Worm (Caenorhabditis elegans) whole organism, mixed stage, embryonic: ENCODE results near the gene srz-78.
A peak's percentile ranks its signal among the peaks of the same experiment; 100 is the strongest.

ENCODE experiments used
- M03D4.4 ChIP-seq: sonication (generic microtip); optimal IDR thresholded peaks from 2 replicates; lab custom pipeline; 2017; ENCODE audit warnings: mild to moderate bottlenecking, missing genetic modification characterization, missing compliant biosample characterization
- bed-3 ChIP-seq: fragments of 200-800 bp; sonication (Bioruptor generic); optimal IDR thresholded peaks from 3 replicates; lab custom pipeline; 2018; ENCODE audit warnings: mild to moderate bottlenecking, missing genetic modification characterization, moderate library complexity, missing compliant biosample characterization
- blmp-1 ChIP-seq: fragments of 150-350 bp; optimal IDR thresholded peaks from 2 replicates; lab custom pipeline; 2014; ENCODE audit warnings: missing biosample characterization, missing genetic modification characterization
- ceh-39 ChIP-seq: fragments of 150-350 bp; optimal IDR thresholded peaks from 2 replicates; lab custom pipeline; 2014; ENCODE audit warnings: missing biosample characterization, missing genetic modification characterization
- ceh-43 ChIP-seq: fragments of 200-800 bp; sonication (Bioruptor generic); optimal IDR thresholded peaks from 2 replicates; lab custom pipeline; 2018; ENCODE audit warnings: mild to moderate bottlenecking, missing genetic modification characterization, moderate library complexity, missing compliant biosample characterization
- ceh-83 ChIP-seq: fragments of 200-800 bp; sonication (Bioruptor generic); optimal IDR thresholded peaks from 2 replicates; lab custom pipeline; 2018; ENCODE audit warnings: mild to moderate bottlenecking, missing genetic modification characterization, missing compliant biosample characterization
- ces-1 ChIP-seq: fragments of 150-350 bp; optimal IDR thresholded peaks from 2 replicates; lab custom pipeline; 2014; ENCODE audit warnings: missing biosample characterization, missing genetic modification reagents, missing genetic modification characterization
- cnd-1 ChIP-seq: fragments of 200-800 bp; sonication (Bioruptor generic); optimal IDR thresholded peaks from 2 replicates; lab custom pipeline; 2018; ENCODE audit warnings: mild to moderate bottlenecking, missing genetic modification characterization, missing compliant biosample characterization
- drap-1 ChIP-seq: fragments of 200-800 bp; sonication (Bioruptor generic); optimal IDR thresholded peaks from 3 replicates; lab custom pipeline; 2018; ENCODE audit warnings: mild to moderate bottlenecking, missing genetic modification characterization, missing compliant biosample characterization
- elt-1 ChIP-seq: sonication (generic microtip); optimal IDR thresholded peaks from 2 replicates; lab custom pipeline; 2017; ENCODE audit warnings: missing genetic modification characterization, mild to moderate bottlenecking, missing compliant biosample characterization, antibody characterized with exemption, moderate library complexity, borderline replicate concordance; ENCODE audit not compliant: insufficient read depth
- elt-3 ChIP-seq: fragments of 150-350 bp; optimal IDR thresholded peaks from 2 replicates; lab custom pipeline; 2014; ENCODE audit warnings: missing biosample characterization, missing genetic modification characterization
- flh-1 ChIP-seq: fragments of 200-800 bp; sonication (Bioruptor generic); optimal IDR thresholded peaks from 2 replicates; lab custom pipeline; 2018; ENCODE audit warnings: mild to moderate bottlenecking, missing genetic modification characterization, moderate library complexity, missing compliant biosample characterization
- ham-2 ChIP-seq: fragments of 200-800 bp; sonication (Bioruptor generic); optimal IDR thresholded peaks from 2 replicates; lab custom pipeline; 2018; ENCODE audit warnings: mild to moderate bottlenecking, missing genetic modification characterization, missing compliant biosample characterization
- hlh-1 ChIP-seq: fragments of 150-350 bp; optimal IDR thresholded peaks from 2 replicates; lab custom pipeline; 2014; ENCODE audit warnings: missing biosample characterization, missing genetic modification reagents, missing genetic modification characterization
- lin-13 ChIP-seq: fragments of 150-350 bp; optimal IDR thresholded peaks from 2 replicates; lab custom pipeline; 2014; ENCODE audit warnings: missing biosample characterization, missing genetic modification characterization
- lin-32 ChIP-seq: fragments of 200-800 bp; sonication (Bioruptor generic); optimal IDR thresholded peaks from 2 replicates; lab custom pipeline; 2018; ENCODE audit warnings: mild to moderate bottlenecking, missing genetic modification characterization, missing compliant biosample characterization
- lsy-2 ChIP-seq: fragments of 150-350 bp; optimal IDR thresholded peaks from 2 replicates; lab custom pipeline; 2014; ENCODE audit warnings: missing biosample characterization, missing genetic modification characterization
- mab-5 ChIP-seq: fragments of 150-350 bp; optimal IDR thresholded peaks from 2 replicates; lab custom pipeline; 2014; ENCODE audit warnings: missing biosample characterization, missing genetic modification characterization
- mep-1 ChIP-seq: fragments of 150-350 bp; optimal IDR thresholded peaks from 2 replicates; lab custom pipeline; 2017; ENCODE audit warnings: missing biosample characterization, missing genetic modification reagents, missing genetic modification characterization, inconsistent platforms
- mls-2 ChIP-seq: sonication (generic microtip); optimal IDR thresholded peaks from 2 replicates; lab custom pipeline; 2016; ENCODE audit warnings: mild to moderate bottlenecking, missing genetic modification characterization, moderate library complexity, missing compliant biosample characterization
- nhr-12 ChIP-seq: fragments of 150-350 bp; optimal IDR thresholded peaks from 2 replicates; lab custom pipeline; 2014; ENCODE audit warnings: missing biosample characterization, missing genetic modification characterization
- nhr-2 ChIP-seq: fragments of 150-350 bp; optimal IDR thresholded peaks from 2 replicates; lab custom pipeline; 2014; ENCODE audit warnings: missing biosample characterization, missing genetic modification characterization
- nhr-237 ChIP-seq: fragments of 150-350 bp; optimal IDR thresholded peaks from 2 replicates; lab custom pipeline; 2014; ENCODE audit warnings: missing biosample characterization, missing genetic modification characterization
- nhr-28 ChIP-seq: fragments of 150-350 bp; optimal IDR thresholded peaks from 2 replicates; lab custom pipeline; 2014; ENCODE audit warnings: missing biosample characterization, missing genetic modification characterization
- nhr-76 ChIP-seq: sonication (generic microtip); optimal IDR thresholded peaks from 2 replicates; lab custom pipeline; 2017; ENCODE audit warnings: missing biosample characterization, missing genetic modification characterization
- pha-4 ChIP-seq: fragments of 150-350 bp; optimal IDR thresholded peaks from 2 replicates; lab custom pipeline; 2018; ENCODE audit warnings: missing biosample characterization, missing genetic modification reagents, missing genetic modification characterization
- sem-2 ChIP-seq: fragments of 200-800 bp; sonication (Bioruptor generic); optimal IDR thresholded peaks from 2 replicates; lab custom pipeline; 2018; ENCODE audit warnings: mild to moderate bottlenecking, missing genetic modification characterization, missing compliant biosample characterization
- snpc-4 ChIP-seq: fragments of 150-350 bp; optimal IDR thresholded peaks from 2 replicates; lab custom pipeline; 2014; ENCODE audit warnings: missing biosample characterization, missing genetic modification characterization
- sptf-1 ChIP-seq: sonication (generic microtip); optimal IDR thresholded peaks from 2 replicates; lab custom pipeline; 2017; ENCODE audit warnings: mild to moderate bottlenecking, missing genetic modification characterization, moderate library complexity, missing compliant biosample characterization
- tbx-8 ChIP-seq: fragments of 200-800 bp; sonication (Bioruptor generic); optimal IDR thresholded peaks from 2 replicates; lab custom pipeline; 2018; ENCODE audit warnings: mild to moderate bottlenecking, missing genetic modification characterization, moderate library complexity, missing compliant biosample characterization
- unc-120 ChIP-seq: sonication (generic microtip); optimal IDR thresholded peaks from 2 replicates; lab custom pipeline; 2017; ENCODE audit warnings: missing genetic modification characterization, missing compliant biosample characterization; ENCODE audit not compliant: poor library complexity, severe bottlenecking
- unc-39 ChIP-seq: fragments of 150-350 bp; optimal IDR thresholded peaks from 2 replicates; lab custom pipeline; 2014; ENCODE audit warnings: missing biosample characterization, missing genetic modification characterization
- unc-62 ChIP-seq: fragments of 150-350 bp; optimal IDR thresholded peaks from 2 replicates; lab custom pipeline; 2014; ENCODE audit warnings: missing biosample characterization, missing genetic modification reagents, missing genetic modification characterization
- zip-8 ChIP-seq: fragments of 150-350 bp; optimal IDR thresholded peaks from 2 replicates; lab custom pipeline; 2014; ENCODE audit warnings: missing biosample characterization, missing genetic modification characterization
- ztf-11 ChIP-seq: fragments of 150-350 bp; optimal IDR thresholded peaks from 2 replicates; lab custom pipeline; 2014; ENCODE audit warnings: missing biosample characterization, missing genetic modification characterization

srz-78 gene

DNA sequence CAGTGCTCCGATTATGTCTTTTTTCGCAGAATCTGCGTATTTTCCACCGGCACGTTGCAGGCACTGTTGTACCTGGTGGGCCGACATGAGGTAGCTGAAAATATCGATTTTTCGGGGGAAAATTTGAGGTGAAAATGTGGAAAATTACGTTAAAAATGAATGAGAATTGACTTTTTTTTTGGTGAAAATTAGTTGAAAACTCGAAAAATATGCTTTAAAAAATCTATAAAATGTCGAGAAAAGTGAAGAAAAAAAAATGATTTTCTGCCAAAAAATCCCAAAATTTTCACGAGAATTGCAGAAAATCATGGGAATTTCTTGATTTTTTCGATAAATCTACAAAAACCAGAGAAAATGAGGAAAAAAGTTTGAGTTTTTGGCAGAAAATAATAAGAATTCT, 22.9 kb downstream of the srz-78 start, which contains the start of gene tsg-101:
Gene tsg-101, minus strand, starts transcription at position 101 of the 400 bp plus-strand sequence.
- TF ChIP-seq M03D4.4 = no peak
- TF ChIP-seq tbx-8 (GFP tag; lab: Kevin White, UChicago) = no peak
- TF ChIP-seq flh-1 (GFP tag; lab: Kevin White, UChicago) = no peak
- TF ChIP-seq nhr-2 (tag; lab: Kevin White, UChicago) = no peak
- TF ChIP-seq ces-1 = no peak
- no peak for TF ChIP-seq elt-1 (tag; lab: Kevin White, UChicago)
- no peak for TF ChIP-seq ceh-39
- TF ChIP-seq cnd-1 (tag; lab: Kevin White, UChicago) = no peak

DNA sequence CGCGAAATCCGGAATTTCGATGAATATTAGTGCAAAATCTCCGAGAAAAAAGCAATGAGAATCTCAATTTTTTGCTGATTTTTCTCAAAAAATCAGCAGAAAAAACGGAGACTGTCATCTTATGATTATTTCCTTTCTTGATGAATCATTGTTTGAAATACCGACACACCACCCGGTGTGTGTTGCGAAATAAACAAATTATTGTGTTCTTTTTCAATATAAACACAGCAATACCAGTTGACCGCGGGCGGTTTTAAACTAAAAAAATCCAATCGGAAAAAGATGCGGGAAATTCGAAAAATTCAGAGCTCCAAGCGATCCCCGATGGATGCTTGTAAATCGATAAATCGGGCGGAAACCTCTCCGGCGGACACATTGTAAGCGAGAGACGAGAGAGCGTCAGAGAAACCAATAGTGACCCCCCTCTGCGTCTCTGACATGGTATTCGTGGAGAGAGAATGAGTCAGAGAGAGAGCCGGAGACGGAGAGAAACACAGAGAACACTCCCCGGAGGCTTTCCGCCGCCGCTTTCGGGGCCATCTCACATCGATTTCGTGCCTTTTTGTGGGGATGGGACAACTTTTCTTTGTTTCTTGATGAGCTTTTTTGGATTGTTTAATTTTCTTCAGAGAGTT, 24.0 kb downstream of the srz-78 start:
- TF ChIP-seq tbx-8 (GFP tag; lab: Kevin White, UChicago) (no peak), M03D4.4 (no peak), nhr-76 (tag; lab: Kevin White, UChicago) (no peak), ham-2 (GFP tag; lab: Kevin White, UChicago) (peak; percentile 81), blmp-1 (tag; lab: Kevin White, UChicago) (no peak), mep-1 (tag; lab: Kevin White, UChicago) (peak; percentile 64), sptf-1 (tag; lab: Kevin White, UChicago) (no peak), pha-4 (peak; percentile 72), unc-62 (GFP tag; lab: Kevin White, UChicago) (peak; percentile 8), nhr-2 (tag; lab: Kevin White, UChicago) (peak; percentile 5), cnd-1 (tag; lab: Kevin White, UChicago) (no peak), bed-3 (GFP tag; lab: Kevin White, UChicago) (no peak), unc-39 (no peak), nhr-12 (no peak), hlh-1 (tag; lab: Kevin White, UChicago) (peak; percentile 11), ceh-83 (no peak), snpc-4 (tag; lab: Kevin White, UChicago) (no peak), ces-1 (peak; percentile 59), ztf-11 (tag; lab: Kevin White, UChicago) (no peak), mab-5 (tag; lab: Kevin White, UChicago) (no peak), lin-13 (tag; lab: Kevin White, UChicago) (no peak), sem-2 (no peak), flh-1 (GFP tag; lab: Kevin White, UChicago) (no peak), nhr-237 (tag; lab: Kevin White, UChicago) (peak; percentile 14), unc-120 (tag; lab: Kevin White, UChicago) (peak; percentile 49), nhr-28 (tag; lab: Kevin White, UChicago) (no peak), elt-3 (tag; lab: Kevin White, UChicago) (no peak), elt-1 (tag; lab: Kevin White, UChicago) (no peak), lsy-2 (tag; lab: Kevin White, UChicago) (no peak), lin-32 (GFP tag; lab: Kevin White, UChicago) (no peak), zip-8 (tag; lab: Kevin White, UChicago) (no peak), mls-2 (tag; lab: Kevin White, UChicago) (no peak), ceh-43 (no peak), drap-1 (GFP tag; lab: Kevin White, UChicago) (peak; percentile 19), ceh-39 (peak; percentile 73)

DNA sequence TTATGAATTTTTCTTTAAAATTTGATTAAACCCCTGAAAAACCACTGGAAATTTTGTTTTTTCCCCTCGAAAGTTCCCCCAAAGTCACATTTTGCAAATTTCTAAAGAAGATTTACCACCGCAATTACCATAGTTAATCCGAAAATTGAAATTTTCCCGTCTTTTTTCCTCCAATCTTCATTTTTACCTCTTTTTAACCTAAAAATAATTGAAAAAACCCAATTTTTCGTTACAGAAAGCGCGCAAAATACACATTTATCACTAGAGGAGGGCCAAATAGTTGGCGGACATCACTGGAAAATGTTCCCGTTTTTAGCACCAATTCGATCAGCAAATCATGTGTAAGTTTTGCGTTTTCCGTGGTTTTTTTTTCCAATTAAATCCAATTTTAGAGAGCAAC, 25.0 kb downstream of the srz-78 start, which contains the start of gene unc-33:
Gene unc-33, plus strand, starts transcription at position 301 of the 400 bp plus-strand sequence.
- TF ChIP-seq flh-1 (GFP tag; lab: Kevin White, UChicago) (no peak), ztf-11 (tag; lab: Kevin White, UChicago) (no peak), snpc-4 (tag; lab: Kevin White, UChicago) (no peak)

DNA sequence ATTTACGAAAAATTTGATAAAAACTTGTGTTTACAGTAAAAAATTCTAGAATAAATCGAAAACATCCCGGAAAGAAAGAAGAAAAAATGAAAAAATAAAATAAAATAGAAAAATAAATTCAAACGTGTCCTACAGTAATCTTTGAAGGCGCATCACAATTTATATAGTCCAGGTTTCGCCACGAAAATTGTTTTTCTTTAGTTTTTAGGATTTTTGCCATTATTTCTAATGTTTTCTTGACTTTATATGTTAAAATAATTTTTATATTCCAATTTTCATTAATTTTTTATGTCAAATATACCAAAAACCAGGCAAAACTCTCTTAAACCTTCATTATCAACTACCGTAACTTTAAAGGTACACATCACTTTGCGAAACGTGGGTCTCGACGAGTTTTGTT, 26.0 kb downstream of the srz-78 start:
- TF ChIP-seq drap-1 (GFP tag; lab: Kevin White, UChicago) (no peak), sptf-1 (tag; lab: Kevin White, UChicago) (no peak), cnd-1 (tag; lab: Kevin White, UChicago) (no peak), nhr-12 (no peak), nhr-76 (tag; lab: Kevin White, UChicago) (no peak), nhr-237 (tag; lab: Kevin White, UChicago) (no peak), elt-1 (tag; lab: Kevin White, UChicago) (no peak), mab-5 (tag; lab: Kevin White, UChicago) (no peak), snpc-4 (tag; lab: Kevin White, UChicago) (no peak), sem-2 (no peak), unc-120 (tag; lab: Kevin White, UChicago) (no peak), lsy-2 (tag; lab: Kevin White, UChicago) (no peak), mep-1 (tag; lab: Kevin White, UChicago) (no peak), pha-4 (no peak), lin-32 (GFP tag; lab: Kevin White, UChicago) (no peak), lin-13 (tag; lab: Kevin White, UChicago) (no peak), unc-62 (GFP tag; lab: Kevin White, UChicago) (no peak)
